Worm (Caenorhabditis elegans) whole organism, L2 larva: Measurements from ENCODE around the gene ZK930.2.
A peak's percentile ranks its signal among the peaks of the same experiment; 100 is the strongest.

Experiments used
- ZK546.5 ChIP-seq: sonication (generic microtip); optimal IDR thresholded peaks from 2 replicates; lab custom pipeline; 2017; ENCODE audit warnings: missing biosample characterization, missing genetic modification characterization
- alr-1 ChIP-seq: fragments of 150-350 bp; optimal IDR thresholded peaks from 2 replicates; lab custom pipeline; 2014; ENCODE audit warnings: missing biosample characterization, missing genetic modification characterization
- aly-2 ChIP-seq: fragments of 150-350 bp; optimal IDR thresholded peaks from 2 replicates; lab custom pipeline; 2014; ENCODE audit warnings: missing biosample characterization, missing genetic modification characterization
- ama-1 ChIP-seq: fragments of 150-350 bp; optimal IDR thresholded peaks from 2 replicates; lab custom pipeline; 2018; ENCODE audit warnings: inconsistent platforms
- blmp-1 ChIP-seq: sonication (generic microtip); optimal IDR thresholded peaks from 2 replicates; lab custom pipeline; 2017; ENCODE audit warnings: missing genetic modification characterization, mild to moderate bottlenecking, missing compliant biosample characterization, antibody characterized with exemption, moderate library complexity; ENCODE audit not compliant: insufficient read depth
- ceh-82 ChIP-seq: fragments of 150-350 bp; optimal IDR thresholded peaks from 2 replicates; lab custom pipeline; 2014; ENCODE audit warnings: missing biosample characterization, missing genetic modification characterization
- crh-2 ChIP-seq: sonication (generic microtip); optimal IDR thresholded peaks from 2 replicates; lab custom pipeline; 2017; ENCODE audit warnings: missing biosample characterization, missing genetic modification characterization
- dmd-4 ChIP-seq: sonication (generic microtip); optimal IDR thresholded peaks from 2 replicates; lab custom pipeline; 2017; ENCODE audit warnings: missing biosample characterization, missing genetic modification characterization
- egl-27 ChIP-seq: sonication (generic microtip); optimal IDR thresholded peaks from 3 replicates; lab custom pipeline; 2017; ENCODE audit warnings: missing biosample characterization, missing genetic modification reagents, missing genetic modification characterization
- elt-3 ChIP-seq: sonication (generic microtip); optimal IDR thresholded peaks from 2 replicates; lab custom pipeline; 2017; ENCODE audit warnings: missing biosample characterization, missing genetic modification characterization
- fos-1 ChIP-seq: fragments of 150-350 bp; optimal IDR thresholded peaks from 2 replicates; lab custom pipeline; 2014; ENCODE audit warnings: missing biosample characterization, missing genetic modification characterization
- gmeb-1 ChIP-seq: fragments of 150-350 bp; optimal IDR thresholded peaks from 2 replicates; lab custom pipeline; 2014; ENCODE audit warnings: missing biosample characterization, missing genetic modification characterization
- lin-11 ChIP-seq: fragments of 150-350 bp; sonication (generic microtip); optimal IDR thresholded peaks from 2 replicates; lab custom pipeline; 2014; ENCODE audit warnings: missing biosample characterization, missing genetic modification characterization, inconsistent platforms, mixed read lengths
- lin-13 ChIP-seq: fragments of 150-350 bp; optimal IDR thresholded peaks from 2 replicates; lab custom pipeline; 2014; ENCODE audit warnings: missing biosample characterization, missing genetic modification reagents, missing genetic modification characterization
- lin-39 ChIP-seq: fragments of 150-350 bp; optimal IDR thresholded peaks from 2 replicates; lab custom pipeline; 2014; ENCODE audit warnings: missing biosample characterization, missing genetic modification reagents, missing genetic modification characterization
- lsy-2 ChIP-seq, 2 experiments: fragments of 150-350 bp in 1 of 2; sonication (generic microtip) in 1 of 2; optimal IDR thresholded peaks; 2 replicates each; lab custom pipeline; 2014 to 2017; ENCODE audit warnings: missing biosample characterization in 2 of 2, missing genetic modification characterization in 2 of 2
- mab-5 ChIP-seq: fragments of 150-350 bp; optimal IDR thresholded peaks from 2 replicates; lab custom pipeline; 2014; ENCODE audit warnings: missing biosample characterization, missing genetic modification characterization
- mbf-1 ChIP-seq: sonication (generic microtip); optimal IDR thresholded peaks from 2 replicates; lab custom pipeline; 2017; ENCODE audit warnings: missing biosample characterization, missing genetic modification characterization
- mdl-1 ChIP-seq, 2 experiments: fragments of 150-350 bp in 1 of 2; sonication (generic microtip) in 1 of 2; optimal IDR thresholded peaks; 2 replicates each; lab custom pipeline; 2017; ENCODE audit warnings: missing biosample characterization in 2 of 2, missing genetic modification characterization in 2 of 2
- nhr-11 ChIP-seq: fragments of 150-350 bp; optimal IDR thresholded peaks from 2 replicates; lab custom pipeline; 2014; ENCODE audit warnings: missing biosample characterization, missing genetic modification characterization
- nhr-12 ChIP-seq: fragments of 150-350 bp; optimal IDR thresholded peaks from 2 replicates; lab custom pipeline; 2014; ENCODE audit warnings: missing biosample characterization, missing genetic modification characterization
- nhr-21 ChIP-seq: fragments of 150-350 bp; optimal IDR thresholded peaks from 2 replicates; lab custom pipeline; 2014; ENCODE audit warnings: missing biosample characterization, missing genetic modification characterization
- nhr-237 ChIP-seq: fragments of 150-350 bp; optimal IDR thresholded peaks from 2 replicates; lab custom pipeline; 2014; ENCODE audit warnings: missing biosample characterization, missing genetic modification characterization
- nhr-25 ChIP-seq: fragments of 150-350 bp; sonication (generic microtip); optimal IDR thresholded peaks from 3 replicates; lab custom pipeline; 2014; ENCODE audit warnings: missing biosample characterization, missing genetic modification characterization
- nhr-6 ChIP-seq: fragments of 150-350 bp; optimal IDR thresholded peaks from 2 replicates; lab custom pipeline; 2014; ENCODE audit warnings: missing biosample characterization, missing genetic modification characterization
- peb-1 ChIP-seq: fragments of 150-350 bp; optimal IDR thresholded peaks from 2 replicates; lab custom pipeline; 2014; ENCODE audit warnings: missing biosample characterization, missing genetic modification characterization
- sem-4 ChIP-seq: fragments of 150-350 bp; optimal IDR thresholded peaks from 2 replicates; lab custom pipeline; 2014; ENCODE audit warnings: missing biosample characterization, missing genetic modification reagents, missing genetic modification characterization
- skn-1 ChIP-seq: sonication (generic microtip); optimal IDR thresholded peaks from 2 replicates; lab custom pipeline; 2017; ENCODE audit warnings: missing biosample characterization, missing genetic modification characterization
- sma-3 ChIP-seq: sonication (generic microtip); optimal IDR thresholded peaks from 2 replicates; lab custom pipeline; 2016; ENCODE audit warnings: missing genetic modification reagents, missing genetic modification characterization, missing compliant biosample characterization
- sma-9 ChIP-seq, 2 experiments: fragments of 150-350 bp in 1 of 2; sonication (generic microtip) in 1 of 2; optimal IDR thresholded peaks; 2 replicates each; lab custom pipeline; 2014 to 2016; ENCODE audit warnings: missing genetic modification characterization in 2 of 2, mild to moderate bottlenecking in 1 of 2, missing biosample characterization in 1 of 2, missing compliant biosample characterization in 1 of 2, missing genetic modification reagents in 1 of 2, moderate library complexity in 1 of 2
- snpc-4 ChIP-seq: fragments of 150-350 bp; optimal IDR thresholded peaks from 2 replicates; lab custom pipeline; 2014; ENCODE audit warnings: missing biosample characterization, missing genetic modification characterization
- unc-39 ChIP-seq: fragments of 150-350 bp; optimal IDR thresholded peaks from 2 replicates; lab custom pipeline; 2014; ENCODE audit warnings: missing biosample characterization, missing genetic modification characterization
- unc-62 ChIP-seq: fragments of 150-350 bp; optimal IDR thresholded peaks from 2 replicates; lab custom pipeline; 2014; ENCODE audit warnings: missing biosample characterization, missing genetic modification reagents, missing genetic modification characterization
- zag-1 ChIP-seq: fragments of 150-350 bp; optimal IDR thresholded peaks from 2 replicates; lab custom pipeline; 2014; ENCODE audit warnings: missing biosample characterization, missing genetic modification characterization
- ztf-1 ChIP-seq: fragments of 200-800 bp; sonication (Bioruptor generic); conservative IDR thresholded peaks from 2 replicates; pipeline ENCODE4 v1.3.6; 2022; ENCODE audit warnings: missing genetic modification characterization, missing compliant biosample characterization
- ztf-4 ChIP-seq: fragments of 150-350 bp; optimal IDR thresholded peaks from 2 replicates; lab custom pipeline; 2014; ENCODE audit warnings: missing biosample characterization, missing genetic modification characterization

Gene ZK930.2

ce11 chrII:11852191-11852901, 40.9 kb downstream of the ZK930.2 start:
- TF ChIP-seq alr-1 (tag; lab: Kevin White, UChicago) (no peak), sma-3 (GFP tag; lab: Kevin White, UChicago) (peak; percentile 27), nhr-237 (tag; lab: Kevin White, UChicago) (no peak), elt-3 (no peak), nhr-21 (tag; lab: Kevin White, UChicago) (peak; percentile 66), zag-1 (tag; lab: Kevin White, UChicago) (no peak), crh-2 (tag; lab: Kevin White, UChicago) (no peak), dmd-4 (tag; lab: Kevin White, UChicago) (no peak), lin-13 (GFP tag; lab: Kevin White, UChicago) (no peak), mdl-1 (tag; optimal IDR thresholded peaks at IDR 0.05; lab: Kevin White, UChicago) (peak in 1 of 2 experiments; percentile 27), lin-39 (tag; lab: Kevin White, UChicago) (no peak), skn-1 (tag; lab: Kevin White, UChicago) (no peak), ztf-1 (GFP tag; lab: Robert Waterston, UW) (no peak), nhr-11 (tag; lab: Kevin White, UChicago) (no peak), gmeb-1 (tag; lab: Kevin White, UChicago) (no peak), sma-9 (GFP tag; optimal IDR thresholded peaks at IDR 0.05; lab: Kevin White, UChicago) (peak; percentile 86), sma-9 (tag; optimal IDR thresholded peaks at IDR 0.05; lab: Kevin White, UChicago) (no peak), ztf-4 (tag; lab: Kevin White, UChicago) (no peak), unc-39 (tag; lab: Kevin White, UChicago) (no peak), blmp-1 (tag; lab: Kevin White, UChicago) (no peak), aly-2 (tag; lab: Kevin White, UChicago) (no peak), nhr-25 (tag; lab: Kevin White, UChicago) (peak; percentile 67), mab-5 (no peak), lsy-2 (tag; optimal IDR thresholded peaks at IDR 0.05; lab: Kevin White, UChicago) (no peak), egl-27 (tag; lab: Kevin White, UChicago) (peak; percentile 24), peb-1 (no peak), nhr-12 (tag; lab: Kevin White, UChicago) (no peak)

ce11 chrII:11849572-11849971, 43.7 kb downstream of the ZK930.2 start:
- TF ChIP-seq ceh-82 (tag; lab: Kevin White, UChicago) (no peak), blmp-1 (tag; lab: Kevin White, UChicago) (no peak), mbf-1 (no peak), nhr-21 (tag; lab: Kevin White, UChicago) (peak; percentile 13), peb-1 (no peak), elt-3 (no peak), unc-62 (GFP tag; lab: Kevin White, UChicago) (no peak), nhr-25 (tag; lab: Kevin White, UChicago) (peak; percentile 21), aly-2 (tag; lab: Kevin White, UChicago) (no peak), sma-9 (GFP tag; optimal IDR thresholded peaks at IDR 0.05; lab: Kevin White, UChicago) (peak; percentile 53), sma-9 (tag; optimal IDR thresholded peaks at IDR 0.05; lab: Kevin White, UChicago) (no peak), fos-1 (tag; lab: Kevin White, UChicago) (no peak), lin-13 (GFP tag; lab: Kevin White, UChicago) (no peak), nhr-6 (tag; lab: Kevin White, UChicago) (no peak)

ce11 chrII:11845954-11846353, 47.3 kb downstream of the ZK930.2 start:
- TF ChIP-seq lin-11 = no peak
- TF ChIP-seq snpc-4 (tag; lab: Kevin White, UChicago) = peak; percentile 18
- TF ChIP-seq ama-1 (lab: Kevin White, UChicago) = peak; percentile 57
- no peak for TF ChIP-seq gmeb-1 (tag; lab: Kevin White, UChicago)
- no peak for TF ChIP-seq zag-1 (tag; lab: Kevin White, UChicago)
- no peak for TF ChIP-seq mbf-1
- peak; percentile 52 for TF ChIP-seq nhr-21 (tag; lab: Kevin White, UChicago)
- no peak for TF ChIP-seq sma-3 (GFP tag; lab: Kevin White, UChicago)
- TF ChIP-seq ZK546.5 (tag; lab: Kevin White, UChicago) = no peak
- TF ChIP-seq sma-9 (GFP tag; optimal IDR thresholded peaks at IDR 0.05; lab: Kevin White, UChicago) = no peak
- TF ChIP-seq sma-9 (tag; optimal IDR thresholded peaks at IDR 0.05; lab: Kevin White, UChicago) = no peak
- no peak for TF ChIP-seq alr-1 (tag; lab: Kevin White, UChicago)
- TF ChIP-seq sem-4 (tag; lab: Kevin White, UChicago) = no peak
- no peak for TF ChIP-seq lsy-2 (tag; optimal IDR thresholded peaks at IDR 0.05; lab: Kevin White, UChicago)
